Worm (Caenorhabditis elegans) whole organism, mixed stage, embryonic: ENCODE data around the gene lmtr-3.

ENCODE experiments used
- ceh-39 ChIP-seq: fragments of 150-350 bp; optimal IDR thresholded peaks from 2 replicates; lab custom pipeline; 2014; ENCODE audit warnings: missing biosample characterization, missing genetic modification characterization
- ceh-43 ChIP-seq: fragments of 200-800 bp; sonication (Bioruptor generic); optimal IDR thresholded peaks from 2 replicates; lab custom pipeline; 2018; ENCODE audit warnings: mild to moderate bottlenecking, missing genetic modification characterization, moderate library complexity, missing compliant biosample characterization
- elt-1 ChIP-seq: sonication (generic microtip); optimal IDR thresholded peaks from 2 replicates; lab custom pipeline; 2017; ENCODE audit warnings: missing genetic modification characterization, mild to moderate bottlenecking, missing compliant biosample characterization, antibody characterized with exemption, moderate library complexity, borderline replicate concordance; ENCODE audit not compliant: insufficient read depth
- lin-13 ChIP-seq: fragments of 150-350 bp; optimal IDR thresholded peaks from 2 replicates; lab custom pipeline; 2014; ENCODE audit warnings: missing biosample characterization, missing genetic modification characterization
- lsy-2 ChIP-seq: fragments of 150-350 bp; optimal IDR thresholded peaks from 2 replicates; lab custom pipeline; 2014; ENCODE audit warnings: missing biosample characterization, missing genetic modification characterization
- pha-4 ChIP-seq: fragments of 150-350 bp; optimal IDR thresholded peaks from 2 replicates; lab custom pipeline; 2018; ENCODE audit warnings: missing biosample characterization, missing genetic modification reagents, missing genetic modification characterization
- sptf-1 ChIP-seq: sonication (generic microtip); optimal IDR thresholded peaks from 2 replicates; lab custom pipeline; 2017; ENCODE audit warnings: mild to moderate bottlenecking, missing genetic modification characterization, moderate library complexity, missing compliant biosample characterization
- unc-62 ChIP-seq: fragments of 150-350 bp; optimal IDR thresholded peaks from 2 replicates; lab custom pipeline; 2014; ENCODE audit warnings: missing biosample characterization, missing genetic modification reagents, missing genetic modification characterization

DNA sequence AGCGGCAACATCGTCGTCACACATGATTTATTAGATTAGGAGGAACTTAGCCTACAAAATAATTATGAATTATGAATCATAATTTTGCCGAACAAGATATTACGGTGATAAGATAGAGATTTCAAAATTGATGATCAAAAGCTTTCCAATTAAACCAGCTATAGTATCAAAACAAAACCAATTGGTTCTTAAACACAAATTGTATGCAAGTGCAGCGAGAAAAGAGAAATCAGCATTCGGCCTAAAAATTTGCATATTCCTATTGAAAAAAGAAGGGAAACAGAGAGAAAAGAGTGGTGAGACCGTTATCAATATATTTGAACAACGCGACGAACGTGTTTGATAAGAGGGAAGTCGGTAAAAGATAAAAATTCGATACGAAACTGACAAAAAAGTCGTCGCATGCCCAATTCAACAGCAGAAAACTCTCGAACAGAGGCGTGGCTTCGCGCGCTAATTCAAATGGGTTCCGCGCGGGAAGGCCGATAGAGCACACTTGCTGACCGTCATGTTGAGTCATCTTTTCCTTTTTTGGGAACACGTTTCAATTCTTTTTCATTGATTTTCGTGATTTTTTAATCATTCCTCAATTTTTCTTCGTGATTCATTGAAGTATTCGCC is 45.8 kb upstream of the lmtr-3 start, which contains the start of gene act-2:
- TF ChIP-seq pha-4 (tag; lab: Kevin White, UChicago) (peak; percentile 76), unc-62 (no peak), ceh-39 (tag; lab: Kevin White, UChicago) (peak; percentile 74), ceh-43 (GFP tag; lab: Kevin White, UChicago) (no peak), lin-13 (peak; percentile 67), elt-1 (tag; lab: Kevin White, UChicago) (no peak), sptf-1 (tag; lab: Kevin White, UChicago) (no peak), lsy-2 (tag; lab: Kevin White, UChicago) (peak; percentile 64)
